Fruit fly (Drosophila melanogaster) whole organism, embryonic: ENCODE measurements around the gene Kdm3.

Experiments
- Atf3 ChIP-seq: fragments of 200-800 bp; sonication (Bioruptor generic); optimal IDR thresholded peaks from 3 replicates; lab custom pipeline; 2016; ENCODE audit warnings: missing biosample characterization, missing genetic modification characterization
- B-H1 ChIP-seq: fragments of 200-800 bp; sonication (Bioruptor generic); IDR thresholded peaks from 3 replicates; pipeline ENCODE4 v1.3.6; 2022; ENCODE audit warnings: missing biosample characterization, missing genetic modification characterization
- C15 ChIP-seq: fragments of 200-800 bp; sonication (Bioruptor generic); IDR thresholded peaks from 3 replicates; pipeline ENCODE4 v1.3.6; 2022; ENCODE audit warnings: missing biosample characterization, missing genetic modification characterization
- CG10431 ChIP-seq: fragments of 200-800 bp; sonication (Bioruptor generic); optimal IDR thresholded peaks from 3 replicates; lab custom pipeline; 2018; ENCODE audit warnings: missing biosample characterization, mild to moderate bottlenecking, missing genetic modification characterization
- CG10654 ChIP-seq: fragments of 200-800 bp; sonication (Bioruptor generic); optimal IDR thresholded peaks from 2 replicates; lab custom pipeline; 2016; ENCODE audit warnings: missing biosample characterization, missing genetic modification characterization
- CG11695 ChIP-seq: fragments of 200-800 bp; sonication (Bioruptor generic); IDR thresholded peaks from 3 replicates; pipeline ENCODE4 v1.3.6; 2022; ENCODE audit warnings: missing biosample characterization, missing genetic modification characterization
- CG12744 ChIP-seq: fragments of 200-800 bp; sonication (Bioruptor generic); optimal IDR thresholded peaks from 2 replicates; lab custom pipeline; 2016; ENCODE audit warnings: missing biosample characterization, missing genetic modification characterization
- CG12942 ChIP-seq: fragments of 200-800 bp; sonication (Bioruptor generic); optimal IDR thresholded peaks from 3 replicates; lab custom pipeline; 2016; ENCODE audit warnings: missing biosample characterization, missing genetic modification characterization
- CG13123 ChIP-seq: fragments of 200-800 bp; sonication (Bioruptor generic); optimal IDR thresholded peaks from 2 replicates; lab custom pipeline; 2016; ENCODE audit warnings: missing biosample characterization, missing genetic modification characterization
- CG13296 ChIP-seq: fragments of 200-800 bp; sonication (Bioruptor generic); optimal IDR thresholded peaks from 3 replicates; lab custom pipeline; 2018; ENCODE audit warnings: missing biosample characterization, mild to moderate bottlenecking, missing genetic modification characterization
- CG15011 ChIP-seq: fragments of 200-800 bp; sonication (Bioruptor generic); optimal IDR thresholded peaks from 3 replicates; lab custom pipeline; 2018; ENCODE audit warnings: missing biosample characterization, mild to moderate bottlenecking, missing genetic modification characterization
- CG16779 ChIP-seq: fragments of 200-800 bp; sonication (Bioruptor generic); IDR thresholded peaks from 2 replicates; pipeline ENCODE4 v1.3.6; 2022; ENCODE audit warnings: missing biosample characterization, missing genetic modification characterization
- CG17568 ChIP-seq: fragments of 200-800 bp; sonication (Bioruptor generic); optimal IDR thresholded peaks from 2 replicates; lab custom pipeline; 2018; ENCODE audit warnings: missing biosample characterization, mild to moderate bottlenecking, missing genetic modification characterization, moderate library complexity
- CG2120 ChIP-seq: fragments of 200-800 bp; sonication (Bioruptor generic); optimal IDR thresholded peaks from 3 replicates; lab custom pipeline; 2016; ENCODE audit warnings: missing biosample characterization, missing genetic modification characterization
- CG3065 ChIP-seq: fragments of 200-800 bp; sonication (Bioruptor generic); optimal IDR thresholded peaks from 2 replicates; lab custom pipeline; 2016; ENCODE audit warnings: missing biosample characterization, missing genetic modification characterization
- CG31224 ChIP-seq: fragments of 200-800 bp; sonication (Bioruptor generic); IDR thresholded peaks from 2 replicates; pipeline ENCODE4 v1.3.6; 2022; ENCODE audit warnings: missing biosample characterization, missing genetic modification characterization
- CG31365 ChIP-seq: fragments of 200-800 bp; sonication (Bioruptor generic); optimal IDR thresholded peaks from 2 replicates; lab custom pipeline; 2018; ENCODE audit warnings: missing biosample characterization, mild to moderate bottlenecking, missing genetic modification characterization
- CG33213 ChIP-seq: fragments of 200-800 bp; sonication (Bioruptor generic); optimal IDR thresholded peaks from 3 replicates; lab custom pipeline; 2016; ENCODE audit warnings: missing biosample characterization, missing genetic modification characterization
- CG5245 ChIP-seq: fragments of 200-800 bp; sonication (Bioruptor generic); optimal IDR thresholded peaks from 3 replicates; lab custom pipeline; 2016; ENCODE audit warnings: missing biosample characterization, missing genetic modification characterization
- CG6813 ChIP-seq: fragments of 200-800 bp; sonication (Bioruptor generic); optimal IDR thresholded peaks from 2 replicates; lab custom pipeline; 2017; ENCODE audit warnings: missing biosample characterization, missing genetic modification characterization, mild to moderate bottlenecking, moderate library complexity, missing genetic modification reagents
- CG7372 ChIP-seq: fragments of 200-800 bp; sonication (Bioruptor generic); IDR thresholded peaks from 2 replicates; pipeline ENCODE4 v1.3.6; 2022; ENCODE audit warnings: missing biosample characterization, missing genetic modification characterization
- CG7928 ChIP-seq: fragments of 200-800 bp; sonication (Bioruptor generic); optimal IDR thresholded peaks from 2 replicates; lab custom pipeline; 2017; ENCODE audit warnings: missing biosample characterization, mild to moderate bottlenecking, missing genetic modification characterization
- CG8924 ChIP-seq: fragments of 200-800 bp; optimal IDR thresholded peaks from 3 replicates; lab custom pipeline; 2019; ENCODE audit warnings: missing biosample characterization, mild to moderate bottlenecking, missing genetic modification characterization, moderate library complexity
- CG9437 ChIP-seq: fragments of 200-800 bp; sonication (Bioruptor generic); optimal IDR thresholded peaks from 2 replicates; lab custom pipeline; 2018; ENCODE audit warnings: missing biosample characterization, mild to moderate bottlenecking, missing genetic modification characterization
- CrebB ChIP-seq: fragments of 200-800 bp; sonication (Bioruptor generic); optimal IDR thresholded peaks from 3 replicates; lab custom pipeline; 2018; ENCODE audit warnings: missing biosample characterization, mild to moderate bottlenecking, missing genetic modification characterization
- Dip3 ChIP-seq: fragments of 200-800 bp; sonication (Bioruptor generic); optimal IDR thresholded peaks from 3 replicates; lab custom pipeline; 2016; ENCODE audit warnings: missing biosample characterization, missing genetic modification characterization
- Doc2 ChIP-seq: fragments of 200-800 bp; sonication (Bioruptor generic); IDR thresholded peaks from 2 replicates; pipeline ENCODE4 v1.3.6; 2022; ENCODE audit warnings: missing biosample characterization, missing genetic modification characterization
- Dp ChIP-seq: fragments of 200-800 bp; sonication (Bioruptor generic); optimal IDR thresholded peaks from 2 replicates; lab custom pipeline; 2018; ENCODE audit warnings: missing biosample characterization, mild to moderate bottlenecking, missing genetic modification characterization, moderate library complexity
- Drgx ChIP-seq: fragments of 200-800 bp; sonication (Bioruptor generic); IDR thresholded peaks from 2 replicates; pipeline ENCODE4 v1.3.6; 2022; ENCODE audit warnings: missing biosample characterization, missing genetic modification characterization
- ERR ChIP-seq: fragments of 200-800 bp; sonication (Bioruptor generic); optimal IDR thresholded peaks from 2 replicates; lab custom pipeline; 2016; ENCODE audit warnings: missing biosample characterization, missing genetic modification characterization
- Mad ChIP-seq: fragments of 200-800 bp; sonication (Bioruptor generic); optimal IDR thresholded peaks from 2 replicates; lab custom pipeline; 2016; ENCODE audit warnings: missing biosample characterization, missing genetic modification characterization
- Med ChIP-seq: fragments of 200-800 bp; sonication (Bioruptor generic); peaks from one replicate; lab custom pipeline; 2016; ENCODE audit warnings: missing biosample characterization, missing genetic modification characterization, mild to moderate bottlenecking, inconsistent platforms, moderate library complexity
- NC2β ChIP-seq: fragments of 200-800 bp; sonication (Bioruptor generic); optimal IDR thresholded peaks from 2 replicates; lab custom pipeline; 2016; ENCODE audit warnings: missing biosample characterization, missing genetic modification characterization
- NK7.1 ChIP-seq: fragments of 200-800 bp; sonication (Bioruptor generic); optimal IDR thresholded peaks from 3 replicates; lab custom pipeline; 2016; ENCODE audit warnings: missing biosample characterization, missing genetic modification characterization
- NfI ChIP-seq: fragments of 200-800 bp; sonication (Bioruptor generic); optimal IDR thresholded peaks from 3 replicates; lab custom pipeline; 2018; ENCODE audit warnings: missing biosample characterization, mild to moderate bottlenecking, missing genetic modification characterization, moderate library complexity
- Pdp1 ChIP-seq, 2 experiments: fragments of 200-800 bp; sonication (Bioruptor generic); optimal IDR thresholded peaks; 3 replicates each; lab custom pipeline; 2016; ENCODE audit warnings: missing biosample characterization in 2 of 2, missing genetic modification characterization in 2 of 2, mild to moderate bottlenecking in 1 of 2, moderate library complexity in 1 of 2
- ase ChIP-seq: fragments of 200-800 bp; sonication (Bioruptor generic); IDR thresholded peaks from 3 replicates; pipeline ENCODE4 v1.3.6; 2022; ENCODE audit warnings: missing biosample characterization, missing genetic modification characterization
- cato ChIP-seq: fragments of 200-800 bp; sonication (Bioruptor generic); optimal IDR thresholded peaks from 2 replicates; lab custom pipeline; 2016; ENCODE audit warnings: missing biosample characterization, missing genetic modification characterization, borderline replicate concordance
- corto ChIP-seq: fragments of 200-800 bp; sonication (Bioruptor generic); optimal IDR thresholded peaks from 2 replicates; lab custom pipeline; 2016; ENCODE audit warnings: missing biosample characterization, mild to moderate bottlenecking, missing genetic modification characterization, moderate library complexity
- da ChIP-seq: fragments of 200-800 bp; sonication (Bioruptor generic); optimal IDR thresholded peaks from 2 replicates; lab custom pipeline; 2016; ENCODE audit warnings: missing biosample characterization, missing genetic modification characterization
- danr ChIP-seq: fragments of 200-800 bp; sonication (Bioruptor generic); IDR thresholded peaks from 2 replicates; pipeline ENCODE4 v1.3.6; 2022; ENCODE audit warnings: missing biosample characterization, missing genetic modification characterization
- fru ChIP-seq: fragments of >200 bp; optimal IDR thresholded peaks from 2 replicates; lab custom pipeline; 2017
- grn ChIP-seq: fragments of 200-800 bp; sonication (Bioruptor generic); optimal IDR thresholded peaks from 3 replicates; lab custom pipeline; 2017; ENCODE audit warnings: missing biosample characterization, missing genetic modification characterization
- hb ChIP-seq: fragments of 200-800 bp; sonication (Bioruptor generic); IDR thresholded peaks from 3 replicates; pipeline ENCODE4 v1.3.6; 2022; ENCODE audit warnings: missing biosample characterization, missing genetic modification characterization; ENCODE audit not compliant: partially characterized antibody
- jumu ChIP-seq: fragments of 200-800 bp; sonication (Bioruptor generic); optimal IDR thresholded peaks from 3 replicates; lab custom pipeline; 2016; ENCODE audit warnings: missing biosample characterization, missing genetic modification characterization
- p53 ChIP-seq: fragments of 200-800 bp; sonication (Bioruptor generic); optimal IDR thresholded peaks from 2 replicates; lab custom pipeline; 2016; ENCODE audit warnings: missing biosample characterization, missing genetic modification characterization
- pho ChIP-seq: fragments of 200-800 bp; sonication (Bioruptor generic); optimal IDR thresholded peaks from 2 replicates; lab custom pipeline; 2016; ENCODE audit warnings: missing biosample characterization, missing genetic modification characterization
- prd ChIP-seq, 3 experiments: fragments of >200 bp in 2 of 3; fragments of 200-800 bp in 1 of 3; sonication (Bioruptor generic) in 1 of 3; optimal IDR thresholded peaks in 2 of 3; IDR thresholded peaks in 1 of 3; 2 replicates in 2 of 3; 3 replicates in 1 of 3; pipeline versions ENCODE4 v1.3.6 to Lab custom; 2017 to 2022; ENCODE audit warnings: missing biosample characterization in 1 of 3, missing genetic modification characterization in 1 of 3
- psq ChIP-seq: fragments of 200-800 bp; sonication (Bioruptor generic); optimal IDR thresholded peaks from 2 replicates; lab custom pipeline; 2017; ENCODE audit warnings: missing biosample characterization, missing genetic modification characterization
- sc ChIP-seq, 3 experiments: fragments of >200 bp in 2 of 3; fragments of 200-800 bp in 1 of 3; sonication (Bioruptor generic) in 1 of 3; optimal IDR thresholded peaks; 2 replicates in 2 of 3; 3 replicates in 1 of 3; lab custom pipeline; 2017; ENCODE audit warnings: mild to moderate bottlenecking in 1 of 3, missing biosample characterization in 1 of 3, missing genetic modification characterization in 1 of 3, missing genetic modification reagents in 1 of 3
- sens ChIP-seq: fragments of 200-800 bp; sonication (Bioruptor generic); peaks from one replicate; lab custom pipeline; 2016; ENCODE audit warnings: missing biosample characterization, missing genetic modification characterization
- shn ChIP-seq: fragments of 200-800 bp; sonication (Bioruptor generic); optimal IDR thresholded peaks from 3 replicates; lab custom pipeline; 2016; ENCODE audit warnings: missing biosample characterization, missing genetic modification characterization

The Kdm3 gene

DNA sequence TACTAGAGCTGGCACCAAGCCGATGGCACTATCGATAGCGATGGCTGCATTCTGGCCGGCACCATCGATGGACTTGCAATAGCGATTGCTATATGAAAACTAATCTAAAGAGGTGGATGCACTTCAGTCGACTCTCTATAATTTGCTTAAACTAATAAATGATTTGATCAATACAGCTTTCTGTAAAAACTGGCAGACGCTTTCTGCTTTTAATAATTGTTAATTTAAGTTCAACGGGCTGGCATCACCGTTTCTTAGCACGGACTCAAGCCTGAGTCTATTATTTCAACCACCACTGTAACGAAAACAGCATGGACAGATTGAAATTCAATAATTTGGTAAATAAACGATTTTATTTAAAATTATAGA lies 2.8 kb upstream of the Kdm3 start, which contains the start of the genes Ras85D and Rlb1 (continued):
- TF ChIP-seq cato (GFP tag; lab: Kevin White, UChicago) (peak; percentile 25), CG3065 (GFP tag; lab: Kevin White, UChicago) (peak; percentile 76), Doc2 (GFP tag; lab: Robert Waterston, UW) (no peak), danr (GFP tag; lab: Robert Waterston, UW) (no peak), CG17568 (no peak), sens (GFP tag; lab: Kevin White, UChicago) (peak; percentile 94), CG7928 (peak; percentile 47), pho (GFP tag; lab: Kevin White, UChicago) (peak; percentile 83), CG13123 (GFP tag; lab: Kevin White, UChicago) (peak; percentile 42), CG31365 (tag; lab: Kevin White, UChicago) (no peak), p53 (peak; percentile 61), da (GFP tag; lab: Kevin White, UChicago) (peak; percentile 45), Mad (GFP tag; lab: Kevin White, UChicago) (peak; percentile 68), Drgx (GFP tag; lab: Robert Waterston, UW) (no peak), CG13296 (GFP tag; lab: Kevin White, UChicago) (peak; percentile 52), NfI (GFP tag; lab: Kevin White, UChicago) (peak; percentile 78), CG16779 (GFP tag; lab: Robert Waterston, UW) (no peak), Med (GFP tag; lab: Kevin White, UChicago) (peak; percentile 96), Atf3 (GFP tag; lab: Kevin White, UChicago) (peak; percentile 60), CG5245 (GFP tag; lab: Kevin White, UChicago) (peak; percentile 42), CG10654 (peak; percentile 58), CG8924 (tag; lab: Kevin White, UChicago) (peak; percentile 76), CG15011 (GFP tag; lab: Kevin White, UChicago) (no peak), CG12744 (GFP tag; lab: Kevin White, UChicago) (peak; percentile 23), fru (lab: Kevin White, UChicago) (no peak), CG2120 (GFP tag; lab: Kevin White, UChicago) (peak; percentile 89), NC2β (peak; percentile 76), Dip3 (GFP tag; lab: Kevin White, UChicago) (peak; percentile 73), B-H1 (GFP tag; lab: Robert Waterston, UW) (no peak), prd (optimal IDR thresholded peaks at IDR 0.05; lab: Kevin White, UChicago) (no peak), prd (GFP tag; IDR thresholded peaks at IDR 0.05; lab: Robert Waterston, UW) (no peak), sc (optimal IDR thresholded peaks at IDR 0.05; lab: Kevin White, UChicago) (no peak), sc (GFP tag; optimal IDR thresholded peaks at IDR 0.05; lab: Kevin White, UChicago) (no peak), ERR (GFP tag; lab: Kevin White, UChicago) (peak; percentile 69), CG10431 (GFP tag; lab: Kevin White, UChicago) (no peak)

DNA sequence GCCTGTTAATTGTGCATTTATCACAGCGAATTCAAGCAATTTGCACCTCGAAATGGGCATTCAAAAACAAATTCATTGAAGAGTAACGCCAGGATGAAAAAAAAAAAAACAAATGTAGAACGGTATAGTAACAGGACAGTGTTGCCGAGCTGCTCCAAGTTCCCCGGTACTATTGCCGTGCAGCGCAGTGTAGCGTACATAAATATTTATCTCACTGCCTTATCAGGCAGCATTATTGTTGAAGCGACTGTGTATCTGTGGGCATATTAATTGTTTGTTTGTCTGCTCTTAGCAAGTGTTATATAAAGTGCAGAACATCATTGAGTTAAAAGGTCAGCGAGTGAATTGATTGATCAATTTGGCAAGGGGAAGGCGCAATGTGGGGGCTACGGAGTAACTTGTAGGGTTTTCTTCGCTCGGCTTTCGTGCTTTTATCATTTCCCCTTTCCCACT lies 619 bp downstream of the Kdm3 start:
- TF ChIP-seq CG31224 (GFP tag; lab: Robert Waterston, UW) (no peak), grn (GFP tag; lab: Kevin White, UChicago) (peak; percentile 62), CG11695 (GFP tag; lab: Robert Waterston, UW) (no peak), hb (GFP tag; lab: Robert Waterston, UW) (no peak), Mad (GFP tag; lab: Kevin White, UChicago) (no peak), CG9437 (GFP tag; lab: Kevin White, UChicago) (no peak), NK7.1 (GFP tag; lab: Kevin White, UChicago) (no peak), CG6813 (GFP tag; lab: Kevin White, UChicago) (peak; percentile 24), CG33213 (GFP tag; lab: Kevin White, UChicago) (no peak), Pdp1 (GFP tag; optimal IDR thresholded peaks at IDR 0.05; lab: Kevin White, UChicago) (peak in 1 of 2 experiments; percentile 76), ase (GFP tag; lab: Robert Waterston, UW) (no peak), CrebB (tag; lab: Kevin White, UChicago) (no peak), shn (no peak), CG7372 (no peak), CG12942 (GFP tag; lab: Kevin White, UChicago) (no peak), jumu (no peak), Dp (no peak), psq (GFP tag; lab: Kevin White, UChicago) (no peak), C15 (no peak), corto (no peak)
